Fruit fly (Drosophila melanogaster): ENCODE results near the gene CG31269.

The CG31269 gene

dm6 chr3R:17137593-17137992 is 10.7 kb downstream of the CG31269 start, which contains the start of gene CG5255:
TSS of gene CG5255 (plus strand) at chr3R:17137893.
- TF ChIP-seq HLH106 (tag; optimal IDR thresholded peaks at IDR 0.05), result no peak
- TF ChIP-seq fru (GFP tag; optimal IDR thresholded peaks at IDR 0.05), result no peak
- TF ChIP-seq lola (GFP tag; optimal IDR thresholded peaks at IDR 0.05), result no peak
- TF ChIP-seq CrebA (GFP tag; optimal IDR thresholded peaks at IDR 0.05; ENCODE audit: borderline replicate concordance), result no peak
- TF ChIP-seq OdsH (GFP tag; optimal IDR thresholded peaks at IDR 0.05), result no peak
- TF ChIP-seq Abd-B (GFP tag; optimal IDR thresholded peaks at IDR 0.05), result no peak
- no peak for TF ChIP-seq Rel (GFP tag; optimal IDR thresholded peaks at IDR 0.05)
- no peak for TF ChIP-seq Rel (tag; optimal IDR thresholded peaks at IDR 0.05)
- no peak for TF ChIP-seq Sp1 (GFP tag; optimal IDR thresholded peaks at IDR 0.05)
- no peak for TF ChIP-seq Hr83 (GFP tag; optimal IDR thresholded peaks at IDR 0.05; ENCODE audit: poor library complexity, severe bottlenecking)
- no peak for TF ChIP-seq Dif (GFP tag; optimal IDR thresholded peaks at IDR 0.05; ENCODE audit: partially characterized antibody)
- TF ChIP-seq N (GFP tag; optimal IDR thresholded peaks at IDR 0.05), result no peak
- TF ChIP-seq ey (GFP tag; optimal IDR thresholded peaks at IDR 0.05), result no peak
- no peak for TF ChIP-seq Jra (GFP tag; optimal IDR thresholded peaks at IDR 0.05)
- no peak for TF ChIP-seq usp (GFP tag; optimal IDR thresholded peaks at IDR 0.05)
- no peak for TF ChIP-seq dl (GFP tag; optimal IDR thresholded peaks at IDR 0.05; ENCODE audit: insufficient read depth in 1 of 2, partially characterized antibody in 2 of 2)
- no peak for TF ChIP-seq CG9705 (GFP tag; optimal IDR thresholded peaks at IDR 0.05)

dm6 chr3R:17138699-17139098 is 11.8 kb downstream of the CG31269 start, which contains the start of gene CG5265:
TSS of gene CG5265 (plus strand) at chr3R:17138999.
- no peak for TF ChIP-seq foxo (GFP tag; optimal IDR thresholded peaks at IDR 0.05)
- TF ChIP-seq HLH106 (tag; optimal IDR thresholded peaks at IDR 0.05), result no peak
- TF ChIP-seq ey (GFP tag; optimal IDR thresholded peaks at IDR 0.05), result no peak
- TF ChIP-seq dl (GFP tag; optimal IDR thresholded peaks at IDR 0.05; ENCODE audit: insufficient read depth in 1 of 2, partially characterized antibody in 2 of 2), result no peak
- TF ChIP-seq jim (GFP tag; optimal IDR thresholded peaks at IDR 0.05), result no peak
- no peak for TF ChIP-seq sage (GFP tag; optimal IDR thresholded peaks at IDR 0.05)
- TF ChIP-seq Myc (optimal IDR thresholded peaks at IDR 0.05), result no peak
- TF ChIP-seq Vsx2 (GFP tag; optimal IDR thresholded peaks at IDR 0.05; ENCODE audit: partially characterized antibody), result no peak
- no peak for TF ChIP-seq pan (optimal IDR thresholded peaks at IDR 0.05)
- no peak for TF ChIP-seq brk (GFP tag; optimal IDR thresholded peaks at IDR 0.05)
- TF ChIP-seq dmrt93B (GFP tag; optimal IDR thresholded peaks at IDR 0.05), result no peak
- TF ChIP-seq GATAd (GFP tag; optimal IDR thresholded peaks at IDR 0.05), result no peak
- TF ChIP-seq usp (GFP tag; optimal IDR thresholded peaks at IDR 0.05), result no peak
- no peak for TF ChIP-seq woc (GFP tag; optimal IDR thresholded peaks at IDR 0.05)

- TF ChIP-seq dsf (GFP tag; optimal IDR thresholded peaks at IDR 0.05; ENCODE audit: borderline replicate concordance), result no peak
- no peak for TF ChIP-seq Dif (GFP tag; optimal IDR thresholded peaks at IDR 0.05; ENCODE audit: partially characterized antibody)
- TF ChIP-seq tai (GFP tag; optimal IDR thresholded peaks at IDR 0.05), result no peak
- no peak for TF ChIP-seq woc (GFP tag; optimal IDR thresholded peaks at IDR 0.05)
- TF ChIP-seq Jra (GFP tag; optimal IDR thresholded peaks at IDR 0.05), result no peak
- no peak for TF ChIP-seq Hr78 (GFP tag; optimal IDR thresholded peaks at IDR 0.05)
- no peak for TF ChIP-seq dl (GFP tag; optimal IDR thresholded peaks at IDR 0.05; ENCODE audit: insufficient read depth in 1 of 2, partially characterized antibody in 2 of 2)
- no peak for TF ChIP-seq pan (optimal IDR thresholded peaks at IDR 0.05)
- no peak for TF ChIP-seq CG9705 (GFP tag; optimal IDR thresholded peaks at IDR 0.05)
- TF ChIP-seq brk (GFP tag; optimal IDR thresholded peaks at IDR 0.05), result no peak
- no peak for TF ChIP-seq CG32264 (GFP tag; optimal IDR thresholded peaks at IDR 0.05)
- no peak for TF ChIP-seq CrebA (GFP tag; optimal IDR thresholded peaks at IDR 0.05; ENCODE audit: borderline replicate concordance)
- no peak for TF ChIP-seq OdsH (GFP tag; optimal IDR thresholded peaks at IDR 0.05)
- no peak for TF ChIP-seq Dfd (GFP tag; optimal IDR thresholded peaks at IDR 0.05)
- no peak for TF ChIP-seq HLH106 (tag; optimal IDR thresholded peaks at IDR 0.05)
- TF ChIP-seq Hr83 (GFP tag; optimal IDR thresholded peaks at IDR 0.05; ENCODE audit: poor library complexity, severe bottlenecking), result no peak
- no peak for TF ChIP-seq lola (GFP tag; optimal IDR thresholded peaks at IDR 0.05)
- no peak for TF ChIP-seq sage (GFP tag; optimal IDR thresholded peaks at IDR 0.05)
- TF ChIP-seq Rel (GFP tag; optimal IDR thresholded peaks at IDR 0.05), result no peak
- TF ChIP-seq Rel (tag; optimal IDR thresholded peaks at IDR 0.05), result no peak
- TF ChIP-seq h (GFP tag; optimal IDR thresholded peaks at IDR 0.05), result no peak
Measured at dm6 chr3R:17142304-17142703, 15.4 kb downstream of the CG31269 start, which contains the start of gene TwdlW. TSS of gene TwdlW (minus strand) at chr3R:17142404.

DNA sequence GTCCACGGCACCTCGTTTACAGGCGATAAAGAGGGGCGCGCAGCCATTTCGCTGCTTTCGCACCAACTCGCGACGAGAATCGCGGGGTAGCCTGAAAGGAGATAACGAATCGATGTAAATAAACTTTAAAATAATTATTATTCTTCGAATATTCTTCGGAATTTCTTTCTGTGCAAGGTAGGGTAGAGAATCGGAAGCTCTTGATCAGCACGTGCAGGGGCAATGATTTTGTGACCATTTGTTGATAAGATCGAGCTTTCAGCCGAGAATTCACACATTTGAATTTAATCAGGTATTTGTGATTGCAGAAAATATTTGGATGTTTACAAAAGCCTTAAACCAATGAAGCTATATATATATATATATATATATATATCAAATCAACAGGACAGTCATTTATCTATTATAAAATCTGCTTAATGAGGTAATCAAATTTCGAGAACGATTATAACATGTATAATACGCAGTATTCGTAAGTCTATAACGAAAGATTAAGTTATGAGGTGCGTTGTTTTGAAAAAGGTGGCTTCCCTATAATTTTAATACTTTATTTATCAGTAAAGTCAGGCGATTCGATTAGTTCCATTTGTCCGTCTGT is 20.8 kb downstream of the CG31269 start:
- TF ChIP-seq rgr (GFP tag; optimal IDR thresholded peaks at IDR 0.05), result peak; percentile 21
- TF ChIP-seq usp (GFP tag; optimal IDR thresholded peaks at IDR 0.05), result no peak
- no peak for TF ChIP-seq foxo (GFP tag; optimal IDR thresholded peaks at IDR 0.05)
- no peak for TF ChIP-seq sage (GFP tag; optimal IDR thresholded peaks at IDR 0.05)
- no peak for TF ChIP-seq Rel (GFP tag; optimal IDR thresholded peaks at IDR 0.05)
- peak; percentile 81 for TF ChIP-seq Rel (tag; optimal IDR thresholded peaks at IDR 0.05)
- peak; percentile 32 for TF ChIP-seq h (GFP tag; optimal IDR thresholded peaks at IDR 0.05)

Measured in whole organism, wandering third instar larva.